ENCODE assay signal across 1 fruit fly cellular context in genomic region chrX:13390465-13391173, dm6.
TF ChIP-seq lines count a peak whose summit lies in the region.

No protein-coding gene starts in this region.

TF ChIP-seq in whole organism, embryonic, 481 proteins besides CTCF, POLR2A, EP300 and RAD21 (continued from another document and continues in another):
- peak; percentile 80 for TF ChIP-seq Fer1 (GFP tag; optimal IDR thresholded peaks at IDR 0.05; lab: Kevin White, UChicago)
- TF ChIP-seq CG31224 (GFP tag; IDR thresholded peaks at IDR 0.05; lab: Robert Waterston, UW) = peak; percentile 75
- TF ChIP-seq Chrac-16 (GFP tag; optimal IDR thresholded peaks at IDR 0.05; lab: Kevin White, UChicago) = peak; percentile 1
- TF ChIP-seq Gug (GFP tag; IDR thresholded peaks at IDR 0.05; lab: Robert Waterston, UW) = no peak
- no peak for TF ChIP-seq HLH54F (GFP tag; optimal IDR thresholded peaks at IDR 0.05; lab: Kevin White, UChicago)
- no peak for TF ChIP-seq slou (GFP tag; optimal IDR thresholded peaks at IDR 0.05; lab: Kevin White, UChicago)
- no peak for TF ChIP-seq Lhr (GFP tag; optimal IDR thresholded peaks at IDR 0.05; lab: Kevin White, UChicago)
- peak; percentile 51 for TF ChIP-seq CG17361 (GFP tag; IDR thresholded peaks at IDR 0.05; lab: Robert Waterston, UW)
- TF ChIP-seq CG4360 (GFP tag; IDR thresholded peaks at IDR 0.05; lab: Robert Waterston, UW) = no peak
- TF ChIP-seq CG33213 (GFP tag; optimal IDR thresholded peaks at IDR 0.05; lab: Kevin White, UChicago) = no peak
- no peak for TF ChIP-seq Hmx (GFP tag; optimal IDR thresholded peaks at IDR 0.05; lab: Kevin White, UChicago)
- TF ChIP-seq odd (GFP tag; optimal IDR thresholded peaks at IDR 0.05; lab: Kevin White, UChicago) = peak; percentile 31
- TF ChIP-seq mld (GFP tag; IDR thresholded peaks at IDR 0.05; lab: Robert Waterston, UW; ENCODE audit: partially characterized antibody) = no peak
- no peak for TF ChIP-seq Ets97D (GFP tag; optimal IDR thresholded peaks at IDR 0.05; lab: Kevin White, UChicago)
- TF ChIP-seq fd96Cb (tag; optimal IDR thresholded peaks at IDR 0.05; lab: Kevin White, UChicago) = peak; percentile 5
- TF ChIP-seq schlank (tag; optimal IDR thresholded peaks at IDR 0.05; lab: Kevin White, UChicago) = peak; percentile 41
- TF ChIP-seq CG6683 (GFP tag; optimal IDR thresholded peaks at IDR 0.05; lab: Kevin White, UChicago) = peak; percentile 49
- no peak for TF ChIP-seq prd (optimal IDR thresholded peaks at IDR 0.05; lab: Kevin White, UChicago)
- peak; percentile 72; the same call in 2 of the 3 replicates for TF ChIP-seq prd (GFP tag; IDR thresholded peaks at IDR 0.05; lab: Robert Waterston, UW)
- peak; percentile 79 for TF ChIP-seq PHDP (tag; optimal IDR thresholded peaks at IDR 0.05; lab: Kevin White, UChicago)
- no peak for TF ChIP-seq pros (GFP tag; optimal IDR thresholded peaks at IDR 0.05; lab: Kevin White, UChicago)
- TF ChIP-seq CG15696 (tag; optimal IDR thresholded peaks at IDR 0.05; lab: Kevin White, UChicago) = peak; percentile 39
- TF ChIP-seq org-1 (GFP tag; optimal IDR thresholded peaks at IDR 0.05; lab: Kevin White, UChicago) = peak; percentile 18
- TF ChIP-seq CG12155 (GFP tag; optimal IDR thresholded peaks at IDR 0.05; lab: Kevin White, UChicago) = peak; percentile 43
- TF ChIP-seq Ada2b (GFP tag; IDR thresholded peaks at IDR 0.05; lab: Robert Waterston, UW) = peak; percentile 68
- TF ChIP-seq D19B (GFP tag; optimal IDR thresholded peaks at IDR 0.05; lab: Kevin White, UChicago) = peak; percentile 36
- TF ChIP-seq jumu (GFP tag; optimal IDR thresholded peaks at IDR 0.05; lab: Kevin White, UChicago) = no peak
- no peak for TF ChIP-seq sqz (GFP tag; optimal IDR thresholded peaks at IDR 0.05; lab: Kevin White, UChicago)
- 0 out of 2 replicates have a peak, but pooled peaks have one; percentile 11 for TF ChIP-seq ap (GFP tag; IDR thresholded peaks at IDR 0.05; lab: Robert Waterston, UW)
- no peak for TF ChIP-seq aop (GFP tag; IDR thresholded peaks at IDR 0.05; lab: Robert Waterston, UW)
- TF ChIP-seq CG11695 (GFP tag; IDR thresholded peaks at IDR 0.05; lab: Robert Waterston, UW) = peak; percentile 81; the same call in 2 of the 3 replicates
- TF ChIP-seq ems (GFP tag; optimal IDR thresholded peaks at IDR 0.05; lab: Kevin White, UChicago) = no peak
- peak; percentile 57; the same call in 1 of the 2 replicates for TF ChIP-seq Nf-YA (GFP tag; IDR thresholded peaks at IDR 0.05; lab: Robert Waterston, UW)
- peak; percentile 67 for TF ChIP-seq HHEX (GFP tag; optimal IDR thresholded peaks at IDR 0.05; lab: Kevin White, UChicago)
- TF ChIP-seq gce (GFP tag; IDR thresholded peaks at IDR 0.05; lab: Robert Waterston, UW) = no peak
- no peak for TF ChIP-seq Ets65A (GFP tag; lab: Kevin White, UChicago)
- peak; percentile 43 for TF ChIP-seq CG12299 (tag; optimal IDR thresholded peaks at IDR 0.05; lab: Kevin White, UChicago)
- TF ChIP-seq gem (tag; optimal IDR thresholded peaks at IDR 0.05; lab: Kevin White, UChicago) = peak; percentile 83
- TF ChIP-seq CG11723 (GFP tag; optimal IDR thresholded peaks at IDR 0.05; lab: Kevin White, UChicago) = no peak
- TF ChIP-seq mam (GFP tag; optimal IDR thresholded peaks at IDR 0.05; lab: Kevin White, UChicago) = no peak
- no peak for TF ChIP-seq CG31365 (tag; optimal IDR thresholded peaks at IDR 0.05; lab: Kevin White, UChicago)
- peak; percentile 18 for TF ChIP-seq cg (GFP tag; optimal IDR thresholded peaks at IDR 0.05; lab: Kevin White, UChicago)
- peak; percentile 77 for TF ChIP-seq row (GFP tag; IDR thresholded peaks at IDR 0.05; lab: Robert Waterston, UW)
- no peak for TF ChIP-seq Atf3 (GFP tag; optimal IDR thresholded peaks at IDR 0.05; lab: Kevin White, UChicago)
- peak; percentile 35; the same call in 1 of the 2 replicates for TF ChIP-seq CG11247 (GFP tag; IDR thresholded peaks at IDR 0.05; lab: Robert Waterston, UW)
- no peak for TF ChIP-seq inv (GFP tag; IDR thresholded peaks at IDR 0.05; lab: Robert Waterston, UW; ENCODE audit: partially characterized antibody)
- TF ChIP-seq ase (GFP tag; IDR thresholded peaks at IDR 0.05; lab: Robert Waterston, UW) = peak; percentile 45; the same call in 2 of the 3 replicates
- TF ChIP-seq pnt (GFP tag; optimal IDR thresholded peaks at IDR 0.05; lab: Kevin White, UChicago) = no peak
- no peak for TF ChIP-seq Mad (GFP tag; optimal IDR thresholded peaks at IDR 0.05; lab: Kevin White, UChicago)
- peak; percentile 27 for TF ChIP-seq sens (GFP tag; lab: Kevin White, UChicago)
- peak; percentile 55 for TF ChIP-seq CG17829 (tag; optimal IDR thresholded peaks at IDR 0.05; lab: Kevin White, UChicago)
- TF ChIP-seq CG13624 (GFP tag; optimal IDR thresholded peaks at IDR 0.05; lab: Kevin White, UChicago) = no peak
- peak; percentile 66 for TF ChIP-seq CG3847 (GFP tag; IDR thresholded peaks at IDR 0.05; lab: Robert Waterston, UW)
- TF ChIP-seq stc (GFP tag; IDR thresholded peaks at IDR 0.05; lab: Robert Waterston, UW) = peak; percentile 70
- peak; percentile 58 for TF ChIP-seq gsb (GFP tag; IDR thresholded peaks at IDR 0.05; lab: Robert Waterston, UW)
- TF ChIP-seq Sox100B (GFP tag; optimal IDR thresholded peaks at IDR 0.05; lab: Kevin White, UChicago) = peak; percentile 51
- peak; percentile 22 for TF ChIP-seq sd (tag; optimal IDR thresholded peaks at IDR 0.05; lab: Kevin White, UChicago)
- TF ChIP-seq gt (GFP tag; IDR thresholded peaks at IDR 0.05; lab: Robert Waterston, UW) = no peak
- TF ChIP-seq dati (GFP tag; IDR thresholded peaks at IDR 0.05; lab: Robert Waterston, UW) = no peak
- TF ChIP-seq Deaf1 (tag; optimal IDR thresholded peaks at IDR 0.05; lab: Kevin White, UChicago) = peak; percentile 49
- peak; percentile 38 for TF ChIP-seq CG16815 (GFP tag; optimal IDR thresholded peaks at IDR 0.05; lab: Kevin White, UChicago)
- TF ChIP-seq Bteb2 (GFP tag; optimal IDR thresholded peaks at IDR 0.05; lab: Kevin White, UChicago) = no peak
- peak; percentile 36 for TF ChIP-seq Med (GFP tag; lab: Kevin White, UChicago)
- no peak for TF ChIP-seq CG18011 (GFP tag; optimal IDR thresholded peaks at IDR 0.05; lab: Kevin White, UChicago)
- 0 out of 2 replicates have a peak, but pooled peaks have one; percentile 28 for TF ChIP-seq CG17328 (GFP tag; IDR thresholded peaks at IDR 0.05; lab: Robert Waterston, UW)
- TF ChIP-seq Hsf (GFP tag; optimal IDR thresholded peaks at IDR 0.05; lab: Kevin White, UChicago) = no peak
- TF ChIP-seq CG42726 (GFP tag; IDR thresholded peaks at IDR 0.05; lab: Robert Waterston, UW; ENCODE audit: partially characterized antibody) = no peak
- peak; percentile 57 for TF ChIP-seq D19A (tag; optimal IDR thresholded peaks at IDR 0.05; lab: Kevin White, UChicago)
- peak; percentile 68 for TF ChIP-seq CG9727 (GFP tag; optimal IDR thresholded peaks at IDR 0.05; lab: Kevin White, UChicago)
- no peak for TF ChIP-seq CG2199 (GFP tag; IDR thresholded peaks at IDR 0.05; lab: Robert Waterston, UW)
- TF ChIP-seq CG15073 (GFP tag; optimal IDR thresholded peaks at IDR 0.05; lab: Kevin White, UChicago) = no peak
- TF ChIP-seq CG12942 (GFP tag; optimal IDR thresholded peaks at IDR 0.05; lab: Kevin White, UChicago) = peak; percentile 13
- TF ChIP-seq CG8281 (tag; optimal IDR thresholded peaks at IDR 0.05; lab: Kevin White, UChicago) = peak; percentile 14
- TF ChIP-seq CG3838 (GFP tag; optimal IDR thresholded peaks at IDR 0.05; lab: Kevin White, UChicago) = no peak
- TF ChIP-seq CG17802 (tag; optimal IDR thresholded peaks at IDR 0.05; lab: Kevin White, UChicago) = no peak
- TF ChIP-seq CG11085 (GFP tag; IDR thresholded peaks at IDR 0.05; lab: Robert Waterston, UW) = peak; percentile 77
- TF ChIP-seq seq (GFP tag; IDR thresholded peaks at IDR 0.05; lab: Robert Waterston, UW) = no peak
- TF ChIP-seq lmd (GFP tag; IDR thresholded peaks at IDR 0.05; lab: Robert Waterston, UW) = peak; percentile 60; the same call in 1 of the 2 replicates
- TF ChIP-seq CG6254 (GFP tag; optimal IDR thresholded peaks at IDR 0.05; lab: Kevin White, UChicago) = no peak
- peak; percentile 76 for TF ChIP-seq vvl (GFP tag; IDR thresholded peaks at IDR 0.05; lab: Robert Waterston, UW)
- peak; percentile 74 for TF ChIP-seq caup (GFP tag; optimal IDR thresholded peaks at IDR 0.05; lab: Kevin White, UChicago; ENCODE audit: severe bottlenecking)
- peak; percentile 68 for TF ChIP-seq Aef1 (GFP tag; IDR thresholded peaks at IDR 0.05; lab: Robert Waterston, UW)
- peak; percentile 67 for TF ChIP-seq CG7556 (GFP tag; optimal IDR thresholded peaks at IDR 0.05; lab: Kevin White, UChicago)
- no peak for TF ChIP-seq gsb-n (tag; optimal IDR thresholded peaks at IDR 0.05; lab: Kevin White, UChicago)
- 0 out of 2 replicates have a peak, but pooled peaks have one; percentile 29 for TF ChIP-seq CG4404 (GFP tag; IDR thresholded peaks at IDR 0.05; lab: Robert Waterston, UW)
- 0 out of 2 replicates have a peak, but pooled peaks have one; percentile 50 for TF ChIP-seq wdn (GFP tag; IDR thresholded peaks at IDR 0.05; lab: Robert Waterston, UW)
- no peak for TF ChIP-seq CG17912 (GFP tag; optimal IDR thresholded peaks at IDR 0.05; lab: Kevin White, UChicago)
- TF ChIP-seq CG15269 (tag; optimal IDR thresholded peaks at IDR 0.05; lab: Kevin White, UChicago) = peak; percentile 85
- peak; percentile 25 for TF ChIP-seq zen (tag; optimal IDR thresholded peaks at IDR 0.05; lab: Kevin White, UChicago)
- no peak for TF ChIP-seq peb (GFP tag; IDR thresholded peaks at IDR 0.05; lab: Robert Waterston, UW)
- no peak for TF ChIP-seq NFAT (GFP tag; IDR thresholded peaks at IDR 0.05; lab: Robert Waterston, UW)
- peak; percentile 43; the same call in 1 of the 3 replicates for TF ChIP-seq CG14050 (GFP tag; IDR thresholded peaks at IDR 0.05; lab: Robert Waterston, UW)
- TF ChIP-seq psq (GFP tag; optimal IDR thresholded peaks at IDR 0.05; lab: Kevin White, UChicago) = no peak
- no peak for TF ChIP-seq ac (GFP tag; optimal IDR thresholded peaks at IDR 0.05; lab: Kevin White, UChicago)
- peak; percentile 73 for TF ChIP-seq CG9817 (tag; optimal IDR thresholded peaks at IDR 0.05; lab: Kevin White, UChicago)
- TF ChIP-seq Oli (tag; optimal IDR thresholded peaks at IDR 0.05; lab: Kevin White, UChicago) = peak; percentile 59
- TF ChIP-seq CG2678 (tag; optimal IDR thresholded peaks at IDR 0.05; lab: Kevin White, UChicago) = peak; percentile 90
- TF ChIP-seq ind (GFP tag; optimal IDR thresholded peaks at IDR 0.05; lab: Kevin White, UChicago) = peak; percentile 43
- peak; percentile 33 for TF ChIP-seq phol (tag; optimal IDR thresholded peaks at IDR 0.05; lab: Kevin White, UChicago)
- TF ChIP-seq toy (GFP tag; IDR thresholded peaks at IDR 0.05; lab: Robert Waterston, UW) = peak; percentile 62; the same call in 1 of the 2 replicates
- TF ChIP-seq ara (GFP tag; IDR thresholded peaks at IDR 0.05; lab: Robert Waterston, UW) = 0 out of 2 replicates have a peak, but pooled peaks have one; percentile 11
- TF ChIP-seq CG6813 (GFP tag; optimal IDR thresholded peaks at IDR 0.05; lab: Kevin White, UChicago) = peak; percentile 61
- peak; percentile 50 for TF ChIP-seq CG9215 (GFP tag; IDR thresholded peaks at IDR 0.05; lab: Robert Waterston, UW)
- peak; percentile 67; the same call in 1 of the 2 replicates for TF ChIP-seq MBD-R2 (GFP tag; IDR thresholded peaks at IDR 0.05; lab: Robert Waterston, UW)
- TF ChIP-seq Antp (GFP tag; optimal IDR thresholded peaks at IDR 0.05; lab: Kevin White, UChicago) = no peak
- TF ChIP-seq pfk (GFP tag; optimal IDR thresholded peaks at IDR 0.05; lab: Kevin White, UChicago) = no peak
- peak; percentile 57 for TF ChIP-seq CG13775 (GFP tag; optimal IDR thresholded peaks at IDR 0.05; lab: Kevin White, UChicago)
- TF ChIP-seq CoRest (tag; optimal IDR thresholded peaks at IDR 0.05; lab: Kevin White, UChicago) = peak; percentile 77
- TF ChIP-seq CG9437 (GFP tag; optimal IDR thresholded peaks at IDR 0.05; lab: Kevin White, UChicago) = peak; percentile 36
- peak; percentile 53; the same call in 1 of the 2 replicates for TF ChIP-seq klu (GFP tag; IDR thresholded peaks at IDR 0.05; lab: Robert Waterston, UW)
- TF ChIP-seq bcd (GFP tag; optimal IDR thresholded peaks at IDR 0.05; lab: Kevin White, UChicago) = peak; percentile 64
- TF ChIP-seq CG2712 (tag; optimal IDR thresholded peaks at IDR 0.05; lab: Kevin White, UChicago) = peak; percentile 71
- peak; percentile 66 for TF ChIP-seq dmrt99B (tag; optimal IDR thresholded peaks at IDR 0.05; lab: Kevin White, UChicago)
- TF ChIP-seq chn (GFP tag; optimal IDR thresholded peaks at IDR 0.05; lab: Kevin White, UChicago) = no peak
- TF ChIP-seq Fer3 (tag; optimal IDR thresholded peaks at IDR 0.05; lab: Kevin White, UChicago) = peak; percentile 83
- TF ChIP-seq cas (GFP tag; IDR thresholded peaks at IDR 0.05; lab: Robert Waterston, UW) = peak; percentile 68; the same call in 1 of the 2 replicates
- no peak for TF ChIP-seq usp (GFP tag; optimal IDR thresholded peaks at IDR 0.05; lab: Kevin White, UChicago)
- no peak for TF ChIP-seq CG7963 (GFP tag; IDR thresholded peaks at IDR 0.05; lab: Robert Waterston, UW; ENCODE audit: partially characterized antibody)
- TF ChIP-seq stwl (tag; optimal IDR thresholded peaks at IDR 0.05; lab: Kevin White, UChicago) = no peak
- no peak for TF ChIP-seq croc (GFP tag; conservative IDR thresholded peaks at IDR 0.05; lab: Robert Waterston, UW)
- TF ChIP-seq CG10654 (GFP tag; optimal IDR thresholded peaks at IDR 0.05; lab: Kevin White, UChicago) = peak; percentile 2
- peak; percentile 77 for TF ChIP-seq tgo (GFP tag; IDR thresholded peaks at IDR 0.05; lab: Robert Waterston, UW)
- 0 out of 2 replicates have a peak, but pooled peaks have one; percentile 34 for TF ChIP-seq CG32772 (GFP tag; IDR thresholded peaks at IDR 0.05; lab: Robert Waterston, UW)
- peak; percentile 58 for TF ChIP-seq CG31441 (GFP tag; IDR thresholded peaks at IDR 0.05; lab: Robert Waterston, UW)
- TF ChIP-seq hkb (optimal IDR thresholded peaks at IDR 0.05; lab: Kevin White, UChicago) = no peak
- TF ChIP-seq hkb (GFP tag; IDR thresholded peaks at IDR 0.05; lab: Robert Waterston, UW) = peak; percentile 80
- TF ChIP-seq CG13424 (tag; optimal IDR thresholded peaks at IDR 0.05; lab: Kevin White, UChicago) = peak; percentile 74
- TF ChIP-seq E2f1 (GFP tag; IDR thresholded peaks at IDR 0.05; lab: Robert Waterston, UW) = peak; percentile 66
- TF ChIP-seq CG34422 (GFP tag; IDR thresholded peaks at IDR 0.05; lab: Robert Waterston, UW) = peak; percentile 59; the same call in 2 of the 3 replicates
- peak; percentile 56 for TF ChIP-seq CG1233 (GFP tag; optimal IDR thresholded peaks at IDR 0.05; lab: Kevin White, UChicago)
- peak; percentile 81 for TF ChIP-seq Nf-YC (tag; optimal IDR thresholded peaks at IDR 0.05; lab: Kevin White, UChicago)
- peak; percentile 37; the same call in 1 of the 2 replicates for TF ChIP-seq E2f2 (GFP tag; IDR thresholded peaks at IDR 0.05; lab: Robert Waterston, UW)
